Worm (Caenorhabditis elegans) whole organism, midembryonic: Measurements from ENCODE around the gene Y55F3BL.4.

Experiments
- T22C8.4 ChIP-seq: fragments of 200-800 bp; sonication (Bioruptor generic); IDR thresholded peaks from 2 replicates; pipeline ENCODE4 v1.3.6; 2022; ENCODE audit warnings: missing genetic modification characterization, missing compliant biosample characterization
- flt-1 ChIP-seq: fragments of 200-800 bp; sonication (Bioruptor generic); IDR thresholded peaks from 2 replicates; pipeline ENCODE4 v1.3.6; 2022; ENCODE audit warnings: missing genetic modification characterization, missing compliant biosample characterization

ce11 chrIV:848207-848606 is 43.3 kb downstream of the Y55F3BL.4 start:
- TF ChIP-seq flt-1 (GFP tag; lab: Robert Waterston, UW) (no peak), T22C8.4 (GFP tag; lab: Robert Waterston, UW) (peak; percentile 42; the same call in 1 of the 2 replicates)
